Fruit fly (Drosophila melanogaster): ENCODE measurements around the gene lawc.

The lawc gene

dm6 chrX:8366329-8366728 lies 45.1 kb downstream of the lawc start:
- TF ChIP-seq br (GFP tag; optimal IDR thresholded peaks at IDR 0.05) = no peak
- TF ChIP-seq dmrt93B (GFP tag; optimal IDR thresholded peaks at IDR 0.05) = no peak
- TF ChIP-seq usp (GFP tag; optimal IDR thresholded peaks at IDR 0.05) = no peak
- TF ChIP-seq sage (GFP tag; optimal IDR thresholded peaks at IDR 0.05) = no peak
- TF ChIP-seq psq (GFP tag; optimal IDR thresholded peaks at IDR 0.05) = no peak
- no peak for TF ChIP-seq lola (GFP tag; optimal IDR thresholded peaks at IDR 0.05)
- no peak for TF ChIP-seq brk (GFP tag; optimal IDR thresholded peaks at IDR 0.05)
- TF ChIP-seq foxo (GFP tag; optimal IDR thresholded peaks at IDR 0.05) = no peak

Data from whole organism, wandering third instar larva.